Worm (Caenorhabditis elegans) whole organism, late embryonic: Measurements from ENCODE around the gene K12H6.10.

Source experiments
- C38D4.7 ChIP-seq: fragments of 200-800 bp; sonication (Bioruptor generic); optimal IDR thresholded peaks from 2 replicates; lab custom pipeline; 2018; ENCODE audit warnings: mild to moderate bottlenecking, missing genetic modification characterization, moderate library complexity, missing compliant biosample characterization
- Y22D7AL.16 ChIP-seq: sonication (generic microtip); optimal IDR thresholded peaks from 2 replicates; lab custom pipeline; 2016; ENCODE audit warnings: missing genetic modification characterization, missing compliant biosample characterization
- ama-1 ChIP-seq: fragments of 150-350 bp; optimal IDR thresholded peaks from 2 replicates; lab custom pipeline; 2014
- ceh-14 ChIP-seq: sonication (generic microtip); optimal IDR thresholded peaks from 2 replicates; lab custom pipeline; 2016; ENCODE audit warnings: missing genotype, missing genetic modification characterization, missing compliant biosample characterization
- ceh-2 ChIP-seq: sonication (generic microtip); optimal IDR thresholded peaks from 2 replicates; lab custom pipeline; 2016; ENCODE audit warnings: missing genotype, missing genetic modification characterization, missing compliant biosample characterization
- dve-1 ChIP-seq: sonication (generic microtip); optimal IDR thresholded peaks from 2 replicates; lab custom pipeline; 2017; ENCODE audit warnings: antibody characterized with exemption, mild to moderate bottlenecking, missing genetic modification characterization, missing compliant biosample characterization
- elt-2 ChIP-seq: sonication (generic microtip); optimal IDR thresholded peaks from 2 replicates; lab custom pipeline; 2016; ENCODE audit warnings: missing genetic modification reagents, missing genetic modification characterization, missing compliant biosample characterization
- ets-4 ChIP-seq: sonication (generic microtip); optimal IDR thresholded peaks from 2 replicates; lab custom pipeline; 2016; ENCODE audit warnings: missing genetic modification characterization, missing compliant biosample characterization
- nhr-11 ChIP-seq: fragments of 150-350 bp; optimal IDR thresholded peaks from 2 replicates; lab custom pipeline; 2014; ENCODE audit warnings: missing biosample characterization, missing genetic modification characterization
- pag-3 ChIP-seq: sonication (generic microtip); optimal IDR thresholded peaks from 2 replicates; lab custom pipeline; 2016; ENCODE audit warnings: missing compliant biosample characterization, missing genetic modification characterization, borderline replicate concordance
- pros-1 ChIP-seq: fragments of 150-350 bp; optimal IDR thresholded peaks from 2 replicates; lab custom pipeline; 2014; ENCODE audit warnings: missing biosample characterization, missing genetic modification reagents, missing genetic modification characterization
- unc-42 ChIP-seq: sonication (generic microtip); optimal IDR thresholded peaks from 2 replicates; lab custom pipeline; 2016; ENCODE audit warnings: missing genotype, missing genetic modification characterization, missing compliant biosample characterization
- unc-86 ChIP-seq: sonication (generic microtip); optimal IDR thresholded peaks from 2 replicates; lab custom pipeline; 2016; ENCODE audit warnings: missing genetic modification characterization, missing compliant biosample characterization
- ztf-16 ChIP-seq: sonication (generic microtip); optimal IDR thresholded peaks from 2 replicates; lab custom pipeline; 2017; ENCODE audit warnings: missing genetic modification characterization, missing compliant biosample characterization

- TF ChIP-seq ama-1 (no peak), ets-4 (tag; lab: Kevin White, UChicago) (no peak), C38D4.7 (no peak), Y22D7AL.16 (tag; lab: Kevin White, UChicago) (no peak), ceh-2 (tag; lab: Kevin White, UChicago) (no peak), unc-42 (tag; lab: Kevin White, UChicago) (no peak), dve-1 (tag; lab: Kevin White, UChicago) (no peak), elt-2 (tag; lab: Kevin White, UChicago) (no peak), pros-1 (tag; lab: Kevin White, UChicago) (no peak), unc-86 (tag; lab: Kevin White, UChicago) (no peak), ceh-14 (no peak), ztf-16 (tag; lab: Kevin White, UChicago) (no peak), pag-3 (tag; lab: Kevin White, UChicago) (no peak), nhr-11 (tag; lab: Kevin White, UChicago) (no peak)
These were observed 45.0 kb downstream of the K12H6.10 start, which contains the start of gene Y110A2AL.2 for ce11 chrII:2867701-2868100.
